Worm (Caenorhabditis elegans) whole organism, L4 larva: Measurements from ENCODE around the gene tsfm-1.
A peak's percentile ranks its signal among the peaks of the same experiment; 100 is the strongest.

Experiments used
- R02D3.7 ChIP-seq: fragments of 150-350 bp; sonication (generic microtip); optimal IDR thresholded peaks from 3 replicates; lab custom pipeline; 2014; ENCODE audit warnings: missing biosample characterization, missing genetic modification characterization
- Y105C5A.15 ChIP-seq: fragments of 200-800 bp; sonication (Bioruptor generic); IDR thresholded peaks from 2 replicates; pipeline ENCODE4 v1.3.6; 2022; ENCODE audit warnings: missing genetic modification characterization, missing compliant biosample characterization
- Y5F2A.4 ChIP-seq: fragments of 200-800 bp; sonication (Bioruptor generic); optimal IDR thresholded peaks from 2 replicates; lab custom pipeline; 2018; ENCODE audit warnings: mild to moderate bottlenecking, missing genetic modification characterization, missing compliant biosample characterization
- ZK546.5 ChIP-seq, 2 experiments: sonication (generic microtip); optimal IDR thresholded peaks; 2 replicates each; lab custom pipeline; 2017; ENCODE audit warnings: missing biosample characterization in 2 of 2, missing genetic modification characterization in 2 of 2
- aha-1 ChIP-seq: fragments of 150-350 bp; peaks from one replicate; lab custom pipeline; 2014; ENCODE audit warnings: missing biosample characterization, missing genetic modification characterization
- ama-1 ChIP-seq: fragments of 150-350 bp; optimal IDR thresholded peaks from 2 replicates; lab custom pipeline; 2014; ENCODE audit warnings: inconsistent platforms, mixed read lengths
- attf-4 ChIP-seq: sonication (generic microtip); optimal IDR thresholded peaks from 3 replicates; lab custom pipeline; 2017; ENCODE audit warnings: missing biosample characterization, missing genetic modification characterization
- ceh-62 ChIP-seq: sonication (generic microtip); optimal IDR thresholded peaks from 2 replicates; lab custom pipeline; 2017; ENCODE audit warnings: missing biosample characterization, missing genetic modification characterization
- ctbp-1 ChIP-seq: fragments of 200-800 bp; sonication (Bioruptor generic); IDR thresholded peaks from 2 replicates; pipeline ENCODE4 v1.3.6; 2022; ENCODE audit warnings: missing genetic modification reagents, missing genetic modification characterization, missing compliant biosample characterization
- daf-16 ChIP-seq, 3 experiments: sonication (generic microtip); optimal IDR thresholded peaks; 2 replicates each; lab custom pipeline; 2016 to 2017; ENCODE audit warnings: missing genetic modification characterization in 3 of 3, missing genetic modification reagents in 3 of 3, mild to moderate bottlenecking in 2 of 3, missing compliant biosample characterization in 2 of 3, missing biosample characterization in 1 of 3, moderate library complexity in 1 of 3
- daf-8 ChIP-seq: fragments of 200-800 bp; sonication (Bioruptor generic); IDR thresholded peaks from 2 replicates; pipeline ENCODE4 v1.3.6; 2022; ENCODE audit warnings: missing genetic modification characterization, missing compliant biosample characterization
- dmd-6 ChIP-seq: fragments of 200-800 bp; sonication (Bioruptor generic); IDR thresholded peaks from 2 replicates; pipeline ENCODE4 v1.3.6; 2022; ENCODE audit warnings: missing genetic modification reagents, missing genetic modification characterization, missing compliant biosample characterization
- dmd-8 ChIP-seq: fragments of 200-800 bp; sonication (Bioruptor generic); IDR thresholded peaks from 2 replicates; pipeline ENCODE4 v1.3.6; 2022; ENCODE audit warnings: missing genetic modification characterization, missing compliant biosample characterization
- dve-1 ChIP-seq: sonication (generic microtip); optimal IDR thresholded peaks from 2 replicates; lab custom pipeline; 2017; ENCODE audit warnings: antibody characterized with exemption, mild to moderate bottlenecking, missing genetic modification characterization, missing compliant biosample characterization; ENCODE audit not compliant: insufficient read depth
- egl-43 ChIP-seq: fragments of 200-800 bp; sonication (Bioruptor generic); IDR thresholded peaks from 2 replicates; pipeline ENCODE4 v1.3.6; 2022; ENCODE audit warnings: missing genetic modification reagents, missing genetic modification characterization, missing compliant biosample characterization
- gei-8 ChIP-seq: fragments of 200-800 bp; sonication (Bioruptor generic); optimal IDR thresholded peaks from 2 replicates; lab custom pipeline; 2018; ENCODE audit warnings: mild to moderate bottlenecking, missing genetic modification characterization, missing compliant biosample characterization
- hif-1 ChIP-seq, 2 experiments: sonication (generic microtip); optimal IDR thresholded peaks; 2 replicates each; lab custom pipeline; 2016 to 2017; ENCODE audit warnings: missing compliant biosample characterization in 2 of 2, missing genetic modification characterization in 2 of 2, missing genetic modification reagents in 2 of 2, missing genotype in 2 of 2, mild to moderate bottlenecking in 1 of 2
- hlh-11 ChIP-seq: fragments of 200-800 bp; sonication (Bioruptor generic); optimal IDR thresholded peaks from 2 replicates; lab custom pipeline; 2018; ENCODE audit warnings: mild to moderate bottlenecking, missing genetic modification characterization, missing compliant biosample characterization
- hmg-1.1 ChIP-seq: fragments of 200-800 bp; sonication (Bioruptor generic); IDR thresholded peaks from 2 replicates; pipeline ENCODE4 v1.3.6; 2022; ENCODE audit warnings: missing genetic modification reagents, missing genetic modification characterization, missing compliant biosample characterization
- lim-7 ChIP-seq: fragments of 200-800 bp; sonication (Bioruptor generic); IDR thresholded peaks from 2 replicates; pipeline ENCODE4 v1.3.6; 2022; ENCODE audit warnings: missing genetic modification characterization, missing compliant biosample characterization
- lin-1 ChIP-seq: fragments of 200-800 bp; sonication (Bioruptor generic); IDR thresholded peaks from 2 replicates; pipeline ENCODE4 v1.3.6; 2022; ENCODE audit warnings: missing genetic modification reagents, missing genetic modification characterization, missing compliant biosample characterization
- lin-13 ChIP-seq: fragments of 150-350 bp; optimal IDR thresholded peaks from 2 replicates; lab custom pipeline; 2014; ENCODE audit warnings: missing biosample characterization, missing genetic modification reagents, missing genetic modification characterization
- lin-39 ChIP-seq: fragments of 150-350 bp; optimal IDR thresholded peaks from 2 replicates; lab custom pipeline; 2014; ENCODE audit warnings: missing biosample characterization, missing genetic modification reagents, missing genetic modification characterization
- madf-9 ChIP-seq: fragments of 200-800 bp; sonication (Bioruptor generic); conservative IDR thresholded peaks from 2 replicates; pipeline ENCODE4 v1.3.6; 2022; ENCODE audit warnings: missing genetic modification reagents, missing genetic modification characterization, missing compliant biosample characterization
- mdl-1 ChIP-seq, 2 experiments: fragments of 150-350 bp in 1 of 2; sonication (generic microtip) in 1 of 2; optimal IDR thresholded peaks; 2 replicates each; lab custom pipeline; 2014 to 2017; ENCODE audit warnings: missing biosample characterization in 2 of 2, missing genetic modification characterization in 2 of 2
- mes-2 ChIP-seq: sonication (generic microtip); optimal IDR thresholded peaks from 2 replicates; lab custom pipeline; 2016; ENCODE audit warnings: missing genotype, mild to moderate bottlenecking, missing genetic modification characterization, missing compliant biosample characterization; ENCODE audit not compliant: poor library complexity, severe bottlenecking
- mxl-2 ChIP-seq: fragments of 200-800 bp; sonication (Bioruptor generic); conservative IDR thresholded peaks from 2 replicates; pipeline ENCODE4 v1.3.6; 2022; ENCODE audit warnings: missing genetic modification reagents, missing genetic modification characterization, missing compliant biosample characterization
- nhr-11 ChIP-seq: fragments of 150-350 bp; optimal IDR thresholded peaks from 2 replicates; lab custom pipeline; 2014; ENCODE audit warnings: missing biosample characterization, missing genetic modification characterization
- nhr-111 ChIP-seq: fragments of 200-800 bp; sonication (Bioruptor generic); optimal IDR thresholded peaks from 2 replicates; lab custom pipeline; 2018; ENCODE audit warnings: mild to moderate bottlenecking, missing genetic modification characterization, missing compliant biosample characterization
- nhr-28 ChIP-seq: fragments of 150-350 bp; optimal IDR thresholded peaks from 2 replicates; lab custom pipeline; 2014; ENCODE audit warnings: missing biosample characterization, missing genetic modification characterization
- nhr-42 ChIP-seq: fragments of 200-800 bp; sonication (Bioruptor generic); IDR thresholded peaks from 2 replicates; pipeline ENCODE4 v1.3.6; 2022; ENCODE audit warnings: missing genetic modification characterization, missing compliant biosample characterization
- nhr-6 ChIP-seq: fragments of 150-350 bp; optimal IDR thresholded peaks from 2 replicates; lab custom pipeline; 2014; ENCODE audit warnings: missing biosample characterization, missing genetic modification characterization
- nhr-77 ChIP-seq: fragments of 150-350 bp; optimal IDR thresholded peaks from 2 replicates; lab custom pipeline; 2014; ENCODE audit warnings: missing biosample characterization, missing genetic modification characterization
- pha-4 ChIP-seq, 2 experiments: fragments of 150-350 bp in 1 of 2; fragments of 200-800 bp in 1 of 2; sonication (Bioruptor generic) in 1 of 2; IDR thresholded peaks in 1 of 2; optimal IDR thresholded peaks in 1 of 2; 2 replicates each; pipeline versions ENCODE4 v1.3.6 to Lab custom; 2014 to 2022; ENCODE audit warnings: missing genetic modification characterization in 2 of 2, missing genetic modification reagents in 2 of 2, missing biosample characterization in 1 of 2, missing compliant biosample characterization in 1 of 2
- sdz-12 ChIP-seq: fragments of 200-800 bp; sonication (Bioruptor generic); optimal IDR thresholded peaks from 2 replicates; lab custom pipeline; 2018; ENCODE audit warnings: mild to moderate bottlenecking, missing genetic modification characterization, missing compliant biosample characterization
- snpc-4 ChIP-seq: fragments of 150-350 bp; optimal IDR thresholded peaks from 2 replicates; lab custom pipeline; 2014; ENCODE audit warnings: missing biosample characterization, missing genetic modification characterization
- tra-1 ChIP-seq: fragments of 200-800 bp; sonication (Bioruptor generic); IDR thresholded peaks from 2 replicates; pipeline ENCODE4 v1.3.6; 2022; ENCODE audit warnings: missing genetic modification reagents, missing genetic modification characterization, missing compliant biosample characterization
- unc-62 ChIP-seq, 3 experiments: fragments of 150-350 bp in 1 of 3; sonication (generic microtip); optimal IDR thresholded peaks in 2 of 3; peaks in 1 of 3; 1 replicate in 1 of 3; 2 replicates in 2 of 3; lab custom pipeline; 2014 to 2017; ENCODE audit warnings: missing biosample characterization in 3 of 3, missing genetic modification characterization in 3 of 3, missing genetic modification reagents in 3 of 3, missing genotype in 1 of 3
- zip-2 ChIP-seq: fragments of 150-350 bp; optimal IDR thresholded peaks from 2 replicates; lab custom pipeline; 2014; ENCODE audit warnings: missing biosample characterization, missing genetic modification characterization
- ztf-11 ChIP-seq: fragments of 150-350 bp; optimal IDR thresholded peaks from 2 replicates; lab custom pipeline; 2014; ENCODE audit warnings: missing biosample characterization, missing genetic modification characterization

Gene tsfm-1

DNA sequence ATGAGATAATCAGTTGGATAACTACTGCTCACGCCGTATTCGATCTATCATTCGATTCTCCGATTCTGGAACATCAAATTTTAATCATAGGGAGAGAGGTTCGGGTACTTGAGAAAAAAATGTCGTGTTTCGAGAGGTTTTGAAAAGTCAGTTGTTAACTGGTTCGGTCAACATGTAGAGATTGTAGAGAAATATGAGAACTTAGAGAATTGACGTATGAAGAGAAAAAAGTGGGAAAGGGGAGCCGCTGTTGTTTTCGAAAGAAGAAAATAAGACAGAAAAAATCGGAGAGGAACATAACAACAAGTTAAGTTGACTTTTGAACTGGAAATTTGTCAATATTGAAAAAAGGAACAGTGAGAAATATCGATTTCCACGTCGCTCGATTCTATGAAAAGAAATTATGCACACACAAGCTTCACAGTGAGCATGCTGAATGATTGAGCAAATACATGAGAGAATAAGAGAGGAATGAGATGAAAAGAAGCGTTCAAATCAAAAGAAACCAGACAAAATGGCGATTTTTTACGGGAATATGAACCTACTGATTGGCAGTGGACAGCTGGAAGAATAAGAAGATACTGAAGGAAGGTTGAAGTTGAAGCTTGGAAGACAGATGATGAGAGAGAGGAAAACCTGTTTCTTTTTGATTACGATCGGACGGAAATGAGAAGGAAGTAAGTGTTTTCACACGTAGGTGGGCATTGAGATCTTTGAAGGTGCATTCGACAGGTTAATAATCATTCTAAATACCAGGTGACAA lies 26.2 kb downstream of the tsfm-1 start, which contains the start of the genes T04H1.13, slfl-5 and rad-50:
TSS of gene T04H1.13 (minus strand) at position 51 of the 763 bp plus-strand sequence.
TSS of gene slfl-5 (minus strand) at position 65 of the 763 bp plus-strand sequence.
TSS of gene rad-50 (plus strand) at position 667 of the 763 bp plus-strand sequence.
- TF ChIP-seq dmd-6 (peak; percentile 70), daf-16 (GFP tag; optimal IDR thresholded peaks at IDR 0.05; lab: Kevin White, UChicago) (peak in 1 of 2 experiments; percentile 69), daf-16 (tag; optimal IDR thresholded peaks at IDR 0.05; lab: Kevin White, UChicago) (no peak), ama-1 (lab: Kevin White, UChicago) (no peak), pha-4 (GFP tag; IDR thresholded peaks at IDR 0.05; lab: Robert Waterston, UW) (no peak), pha-4 (tag; optimal IDR thresholded peaks at IDR 0.05; lab: Kevin White, UChicago) (peak; percentile 81), tra-1 (GFP tag; lab: Robert Waterston, UW) (0 out of 2 replicates have a peak, but pooled peaks have one; percentile 27), unc-62 (GFP tag; optimal IDR thresholded peaks at IDR 0.05 in 1 of 2; lab: Kevin White, UChicago) (peak in 1 of 2 experiments; percentile 8), unc-62 (tag; optimal IDR thresholded peaks at IDR 0.05; lab: Kevin White, UChicago) (no peak), lin-39 (tag; lab: Kevin White, UChicago) (no peak), lin-1 (GFP tag; lab: Robert Waterston, UW) (0 out of 2 replicates have a peak, but pooled peaks have one; percentile 25)

ce11 chrV:12241126-12241525 lies 30.2 kb downstream of the tsfm-1 start, which contains the start of gene ttr-22:
TSS of gene ttr-22 (plus strand) at chrV:12241426.
- TF ChIP-seq ctbp-1 (GFP tag; lab: Robert Waterston, UW) (no peak), attf-4 (tag; lab: Kevin White, UChicago) (no peak), mxl-2 (GFP tag; lab: Robert Waterston, UW) (no peak), gei-8 (GFP tag; lab: Kevin White, UChicago) (no peak), snpc-4 (tag; lab: Kevin White, UChicago) (no peak), dmd-8 (GFP tag; lab: Robert Waterston, UW) (no peak), nhr-42 (GFP tag; lab: Robert Waterston, UW) (no peak), daf-8 (no peak), hmg-1.1 (GFP tag; lab: Robert Waterston, UW) (no peak), Y5F2A.4 (GFP tag; lab: Kevin White, UChicago) (no peak), hlh-11 (tag; lab: Kevin White, UChicago) (no peak), ceh-62 (no peak), lin-13 (GFP tag; lab: Kevin White, UChicago) (no peak), lin-39 (tag; lab: Kevin White, UChicago) (no peak)

DNA sequence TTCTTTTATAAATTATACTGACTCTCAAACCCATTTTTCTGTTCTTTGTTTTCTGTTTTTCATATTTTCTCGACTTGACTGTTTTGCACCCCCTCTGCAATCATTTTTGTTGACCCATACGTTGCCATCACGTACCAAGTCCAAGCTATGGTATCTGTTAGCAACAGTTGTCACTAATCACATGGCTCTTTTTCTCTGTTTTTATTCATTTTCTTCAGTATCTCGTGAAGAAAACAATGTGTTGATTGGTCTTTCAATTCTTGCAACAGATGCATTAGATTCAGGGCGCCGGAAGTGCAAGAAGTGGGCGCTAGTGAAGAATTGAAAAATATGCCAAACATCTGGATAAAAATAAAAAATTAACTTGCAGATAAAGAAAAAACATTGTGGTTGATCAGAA lies 35.8 kb downstream of the tsfm-1 start:
- TF ChIP-seq daf-16 (GFP tag; optimal IDR thresholded peaks at IDR 0.05; lab: Kevin White, UChicago) (peak in 1 of 2 experiments; percentile 100), daf-16 (tag; optimal IDR thresholded peaks at IDR 0.05; lab: Kevin White, UChicago) (no peak), madf-9 (GFP tag; lab: Robert Waterston, UW) (no peak), hlh-11 (tag; lab: Kevin White, UChicago) (peak; percentile 33), nhr-11 (peak; percentile 26)

DNA sequence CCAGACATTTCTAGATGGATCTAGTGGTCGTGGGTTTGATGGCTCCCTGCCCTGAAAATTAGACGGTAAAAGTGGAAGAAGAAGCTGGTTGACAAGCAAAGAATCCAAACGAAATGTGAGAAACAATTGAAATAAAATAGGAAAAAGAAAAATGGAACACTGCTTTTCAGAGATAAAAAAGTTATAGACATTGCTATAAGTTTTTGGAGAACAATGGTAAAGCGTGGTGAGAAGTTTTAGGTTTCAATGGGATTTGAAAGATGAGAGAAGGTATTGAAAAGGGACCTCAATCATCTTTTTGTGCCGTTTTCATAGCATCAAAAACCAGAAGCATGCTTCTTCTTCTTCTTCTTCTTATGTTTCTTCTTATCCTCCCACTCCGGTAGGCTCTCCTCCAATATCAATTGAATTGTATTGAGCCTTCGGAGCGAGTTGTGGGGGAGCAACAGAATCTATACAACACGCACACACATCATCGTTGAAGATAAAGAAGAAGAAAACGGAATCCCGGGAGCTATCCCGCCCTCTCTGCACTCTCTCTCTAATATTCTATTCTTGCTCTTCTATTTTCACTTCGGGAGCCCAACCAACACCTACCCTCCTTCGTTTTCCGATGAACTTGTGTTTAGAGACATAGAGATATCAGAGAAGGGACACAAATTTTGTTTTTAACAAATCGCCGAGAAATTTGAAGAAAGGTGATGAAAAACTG lies 36.9 kb downstream of the tsfm-1 start, which contains the start of gene myo-3:
TSS of gene myo-3 (minus strand) at position 51 of the 712 bp plus-strand sequence.
- no peak for TF ChIP-seq ZK546.5 (tag; optimal IDR thresholded peaks at IDR 0.05; lab: Kevin White, UChicago)
- peak; percentile 18 for TF ChIP-seq nhr-28 (tag; lab: Kevin White, UChicago)
- no peak for TF ChIP-seq hif-1 (tag; optimal IDR thresholded peaks at IDR 0.05; lab: Kevin White, UChicago)
- TF ChIP-seq snpc-4 (tag; lab: Kevin White, UChicago), result no peak
- TF ChIP-seq egl-43 (GFP tag; lab: Robert Waterston, UW), result no peak
- no peak for TF ChIP-seq lin-39 (tag; lab: Kevin White, UChicago)
- TF ChIP-seq nhr-6 (tag; lab: Kevin White, UChicago), result no peak
- no peak for TF ChIP-seq ctbp-1 (GFP tag; lab: Robert Waterston, UW)
- no peak for TF ChIP-seq ztf-11 (tag; lab: Kevin White, UChicago)
- no peak for TF ChIP-seq Y105C5A.15 (GFP tag; lab: Robert Waterston, UW)
- TF ChIP-seq hlh-11 (tag; lab: Kevin White, UChicago), result peak; percentile 55
- TF ChIP-seq mdl-1 (tag; optimal IDR thresholded peaks at IDR 0.05; lab: Kevin White, UChicago), result no peak
- no peak for TF ChIP-seq mes-2 (tag; lab: Kevin White, UChicago)
- TF ChIP-seq zip-2 (tag; lab: Kevin White, UChicago), result no peak
- TF ChIP-seq sdz-12 (GFP tag; lab: Kevin White, UChicago), result no peak
- TF ChIP-seq lim-7, result no peak
- no peak for TF ChIP-seq nhr-111 (GFP tag; lab: Kevin White, UChicago)
- no peak for TF ChIP-seq aha-1 (tag; lab: Kevin White, UChicago)
- TF ChIP-seq nhr-77 (tag; lab: Kevin White, UChicago), result no peak
- no peak for TF ChIP-seq R02D3.7 (tag; lab: Kevin White, UChicago)
- no peak for TF ChIP-seq dve-1 (tag; lab: Kevin White, UChicago)
